Fruit fly (Drosophila melanogaster) whole organism, embryonic: Measurements from ENCODE around the gene mRRF2.

ENCODE experiments used
- Awh ChIP-seq: fragments of 200-800 bp; sonication (Bioruptor generic); IDR thresholded peaks from 2 replicates; pipeline ENCODE4, ENCODE4 v1.3.6; 2022; ENCODE audit warnings: missing biosample characterization, missing genetic modification characterization
- Bteb2 ChIP-seq: fragments of 200-800 bp; sonication (Bioruptor generic); optimal IDR thresholded peaks from 2 replicates; lab custom pipeline; 2016; ENCODE audit warnings: missing biosample characterization, missing genetic modification characterization
- CG10321 ChIP-seq: fragments of 200-800 bp; sonication (Bioruptor generic); IDR thresholded peaks from 2 replicates; pipeline ENCODE4 v1.3.6; 2022; ENCODE audit warnings: missing biosample characterization, missing genetic modification characterization
- CG10366 ChIP-seq: fragments of 200-800 bp; sonication (Bioruptor generic); IDR thresholded peaks from 2 replicates; pipeline ENCODE4 v1.3.6; 2022; ENCODE audit warnings: missing biosample characterization, missing genetic modification characterization
- CG10462 ChIP-seq: fragments of 200-800 bp; sonication (Bioruptor generic); optimal IDR thresholded peaks from 2 replicates; lab custom pipeline; 2016; ENCODE audit warnings: missing biosample characterization, missing genetic modification characterization
- CG10654 ChIP-seq: fragments of 200-800 bp; sonication (Bioruptor generic); optimal IDR thresholded peaks from 2 replicates; lab custom pipeline; 2016; ENCODE audit warnings: missing biosample characterization, missing genetic modification characterization
- CG10979 ChIP-seq: fragments of 200-800 bp; sonication (Bioruptor generic); optimal IDR thresholded peaks from 2 replicates; lab custom pipeline; 2018; ENCODE audit warnings: missing biosample characterization, mild to moderate bottlenecking, missing genetic modification characterization, moderate library complexity
- CG12071 ChIP-seq: fragments of 200-800 bp; sonication (Bioruptor generic); optimal IDR thresholded peaks from 3 replicates; lab custom pipeline; 2018; ENCODE audit warnings: missing biosample characterization, mild to moderate bottlenecking, missing genetic modification characterization
- CG12299 ChIP-seq: fragments of 200-800 bp; sonication (Bioruptor generic); optimal IDR thresholded peaks from 2 replicates; lab custom pipeline; 2018; ENCODE audit warnings: missing biosample characterization, mild to moderate bottlenecking, missing genetic modification characterization
- CG13424 ChIP-seq: fragments of 200-800 bp; sonication (Bioruptor generic); optimal IDR thresholded peaks from 2 replicates; lab custom pipeline; 2019; ENCODE audit warnings: missing biosample characterization, mild to moderate bottlenecking, missing genetic modification characterization, moderate library complexity
- CG1603 ChIP-seq: fragments of 200-800 bp; sonication (Bioruptor generic); optimal IDR thresholded peaks from 2 replicates; lab custom pipeline; 2019; ENCODE audit warnings: missing biosample characterization, mild to moderate bottlenecking, missing genetic modification characterization, moderate library complexity
- CG17612 ChIP-seq: fragments of 200-800 bp; sonication (Bioruptor generic); IDR thresholded peaks from 2 replicates; pipeline ENCODE4 v1.3.6; 2022; ENCODE audit warnings: missing biosample characterization, missing genetic modification characterization
- CG17829 ChIP-seq: fragments of 200-800 bp; optimal IDR thresholded peaks from 2 replicates; lab custom pipeline; 2019; ENCODE audit warnings: missing biosample characterization, mild to moderate bottlenecking, missing genetic modification characterization, moderate library complexity
- CG18476 ChIP-seq: fragments of 200-800 bp; sonication (Bioruptor generic); optimal IDR thresholded peaks from 2 replicates; lab custom pipeline; 2016; ENCODE audit warnings: missing biosample characterization, mild to moderate bottlenecking, missing genetic modification characterization
- CG18599 ChIP-seq: fragments of 200-800 bp; sonication (Bioruptor generic); optimal IDR thresholded peaks from 3 replicates; lab custom pipeline; 2017; ENCODE audit warnings: missing biosample characterization, missing genetic modification characterization, mild to moderate bottlenecking, moderate library complexity, missing genetic modification reagents
- CG2199 ChIP-seq: fragments of 200-800 bp; sonication (Bioruptor generic); IDR thresholded peaks from 3 replicates; pipeline ENCODE4 v1.3.6; 2022; ENCODE audit warnings: missing biosample characterization, missing genetic modification characterization
- CG2889 ChIP-seq: fragments of 200-800 bp; sonication (Bioruptor generic); IDR thresholded peaks from 3 replicates; pipeline ENCODE4 v1.3.6; 2022; ENCODE audit warnings: missing biosample characterization, missing genetic modification characterization
- CG33557 ChIP-seq: fragments of 200-800 bp; sonication (Bioruptor generic); optimal IDR thresholded peaks from 2 replicates; lab custom pipeline; 2019; ENCODE audit warnings: missing biosample characterization, mild to moderate bottlenecking, missing genetic modification characterization, moderate library complexity
- CG34224 ChIP-seq: fragments of 200-800 bp; sonication (Bioruptor generic); IDR thresholded peaks from 3 replicates; pipeline ENCODE4 v1.3.6; 2022; ENCODE audit warnings: missing biosample characterization, missing genetic modification characterization; ENCODE audit not compliant: partially characterized antibody
- CG3847 ChIP-seq: fragments of 200-800 bp; sonication (Bioruptor generic); IDR thresholded peaks from 2 replicates; pipeline ENCODE4 v1.3.6; 2022; ENCODE audit warnings: missing biosample characterization, missing genetic modification characterization
- CG4854 ChIP-seq: fragments of 200-800 bp; sonication (Bioruptor generic); optimal IDR thresholded peaks from 2 replicates; lab custom pipeline; 2016; ENCODE audit warnings: missing biosample characterization, missing genetic modification characterization, inconsistent platforms
- CG7556 ChIP-seq: fragments of 200-800 bp; sonication (Bioruptor generic); optimal IDR thresholded peaks from 2 replicates; lab custom pipeline; 2017; ENCODE audit warnings: missing biosample characterization, mild to moderate bottlenecking, missing genetic modification characterization
- CG8388 ChIP-seq: fragments of 200-800 bp; sonication (Bioruptor generic); optimal IDR thresholded peaks from 2 replicates; lab custom pipeline; 2019; ENCODE audit warnings: missing biosample characterization, mild to moderate bottlenecking, missing genetic modification characterization, moderate library complexity
- CG9797 ChIP-seq: fragments of 200-800 bp; sonication (Bioruptor generic); optimal IDR thresholded peaks from 3 replicates; lab custom pipeline; 2018; ENCODE audit warnings: missing biosample characterization, mild to moderate bottlenecking, missing genetic modification characterization
- CG9876 ChIP-seq: fragments of 200-800 bp; sonication (Bioruptor generic); optimal IDR thresholded peaks from 2 replicates; lab custom pipeline; 2016; ENCODE audit warnings: missing biosample characterization, missing genetic modification characterization
- CoRest ChIP-seq: fragments of 200-800 bp; sonication (Bioruptor generic); optimal IDR thresholded peaks from 3 replicates; lab custom pipeline; 2018; ENCODE audit warnings: missing biosample characterization, mild to moderate bottlenecking, missing genetic modification characterization, moderate library complexity
- D ChIP-seq, 2 experiments: fragments of 200-800 bp in 1 of 2; fragments of >200 bp in 1 of 2; sonication (Bioruptor generic) in 1 of 2; optimal IDR thresholded peaks; 2 replicates in 1 of 2; 3 replicates in 1 of 2; lab custom pipeline; 2017; ENCODE audit warnings: mild to moderate bottlenecking in 1 of 2, missing biosample characterization in 1 of 2, missing genetic modification characterization in 1 of 2, missing genetic modification reagents in 1 of 2
- D19A ChIP-seq: fragments of 200-800 bp; optimal IDR thresholded peaks from 3 replicates; lab custom pipeline; 2019; ENCODE audit warnings: missing biosample characterization, mild to moderate bottlenecking, missing genetic modification characterization, moderate library complexity
- E2f1 ChIP-seq: fragments of 200-800 bp; sonication (Bioruptor generic); IDR thresholded peaks from 2 replicates; pipeline ENCODE4 v1.3.6; 2022; ENCODE audit warnings: missing biosample characterization, missing genetic modification characterization
- ERR ChIP-seq: fragments of 200-800 bp; sonication (Bioruptor generic); optimal IDR thresholded peaks from 2 replicates; lab custom pipeline; 2016; ENCODE audit warnings: missing biosample characterization, missing genetic modification characterization
- HLH4C ChIP-seq: fragments of 200-800 bp; sonication (Bioruptor generic); IDR thresholded peaks from 3 replicates; pipeline ENCODE4 v1.3.6; 2022; ENCODE audit warnings: missing biosample characterization, missing genetic modification characterization; ENCODE audit not compliant: partially characterized antibody
- HLHmδ ChIP-seq: fragments of 200-800 bp; sonication (Bioruptor generic); optimal IDR thresholded peaks from 2 replicates; lab custom pipeline; 2018; ENCODE audit warnings: missing biosample characterization, mild to moderate bottlenecking, missing genetic modification characterization, moderate library complexity
- Hr3 ChIP-seq: fragments of 200-800 bp; sonication (Bioruptor generic); optimal IDR thresholded peaks from 3 replicates; lab custom pipeline; 2016; ENCODE audit warnings: missing biosample characterization, missing genetic modification characterization
- Med ChIP-seq: fragments of 200-800 bp; sonication (Bioruptor generic); peaks from one replicate; lab custom pipeline; 2016; ENCODE audit warnings: missing biosample characterization, missing genetic modification characterization, mild to moderate bottlenecking, inconsistent platforms, moderate library complexity
- NK7.1 ChIP-seq: fragments of 200-800 bp; sonication (Bioruptor generic); optimal IDR thresholded peaks from 3 replicates; lab custom pipeline; 2016; ENCODE audit warnings: missing biosample characterization, missing genetic modification characterization
- Taf1 ChIP-seq: fragments of 200-800 bp; sonication (Bioruptor generic); IDR thresholded peaks from 2 replicates; pipeline ENCODE4 v1.3.6; 2022; ENCODE audit warnings: missing biosample characterization, missing genetic modification characterization
- crc ChIP-seq: fragments of 200-800 bp; sonication (Bioruptor generic); optimal IDR thresholded peaks from 2 replicates; lab custom pipeline; 2016; ENCODE audit warnings: missing biosample characterization, missing genetic modification characterization
- dan ChIP-seq: fragments of 200-800 bp; sonication (Bioruptor generic); IDR thresholded peaks from 2 replicates; pipeline ENCODE4 v1.3.6; 2022; ENCODE audit warnings: missing biosample characterization, missing genetic modification characterization
- dpn ChIP-seq, 2 experiments: fragments of 200-800 bp; sonication (Bioruptor generic); optimal IDR thresholded peaks; 3 replicates each; lab custom pipeline; 2016; ENCODE audit warnings: missing biosample characterization in 2 of 2, missing genetic modification characterization in 2 of 2
- gt ChIP-seq: fragments of 200-800 bp; sonication (Bioruptor generic); IDR thresholded peaks from 2 replicates; pipeline ENCODE4 v1.3.6; 2022; ENCODE audit warnings: missing biosample characterization, missing genetic modification characterization
- kah ChIP-seq: fragments of 200-800 bp; sonication (Bioruptor generic); optimal IDR thresholded peaks from 2 replicates; lab custom pipeline; 2018; ENCODE audit warnings: missing biosample characterization, mild to moderate bottlenecking, missing genetic modification characterization
- lmd ChIP-seq: fragments of 200-800 bp; sonication (Bioruptor generic); IDR thresholded peaks from 2 replicates; pipeline ENCODE4 v1.3.6; 2022; ENCODE audit warnings: missing biosample characterization, missing genetic modification characterization
- org-1 ChIP-seq: fragments of 200-800 bp; sonication (Bioruptor generic); optimal IDR thresholded peaks from 2 replicates; lab custom pipeline; 2017; ENCODE audit warnings: missing biosample characterization, missing genetic modification characterization
- sens ChIP-seq: fragments of 200-800 bp; sonication (Bioruptor generic); peaks from one replicate; lab custom pipeline; 2016; ENCODE audit warnings: missing biosample characterization, missing genetic modification characterization
- sens-2 ChIP-seq: fragments of 200-800 bp; sonication (Bioruptor generic); IDR thresholded peaks from 2 replicates; pipeline ENCODE4 v1.3.6; 2022; ENCODE audit warnings: missing biosample characterization, missing genetic modification characterization
- tll ChIP-seq, 2 experiments: fragments of 200-800 bp in 1 of 2; fragments of >200 bp in 1 of 2; sonication (Bioruptor generic) in 1 of 2; optimal IDR thresholded peaks; 2 replicates each; lab custom pipeline; 2017 to 2019; ENCODE audit warnings: missing biosample characterization in 2 of 2, missing genetic modification characterization in 2 of 2, mild to moderate bottlenecking in 1 of 2, moderate library complexity in 1 of 2
- tx ChIP-seq: fragments of 200-800 bp; sonication (Bioruptor generic); optimal IDR thresholded peaks from 2 replicates; lab custom pipeline; 2016; ENCODE audit warnings: missing biosample characterization, missing genetic modification characterization
- vfl ChIP-seq: fragments of 200-800 bp; sonication (Bioruptor generic); optimal IDR thresholded peaks from 2 replicates; lab custom pipeline; 2016; ENCODE audit warnings: missing biosample characterization, missing genetic modification characterization
- wdn ChIP-seq: fragments of 200-800 bp; sonication (Bioruptor generic); IDR thresholded peaks from 2 replicates; pipeline ENCODE4 v1.3.6; 2022; ENCODE audit warnings: missing biosample characterization, missing genetic modification characterization
- z ChIP-seq: fragments of 200-800 bp; sonication (Bioruptor generic); IDR thresholded peaks from 3 replicates; pipeline ENCODE4 v1.3.6; 2022; ENCODE audit warnings: missing biosample characterization, missing genetic modification characterization

Gene mRRF2

dm6 chr3R:22624737-22625136, 11.3 kb downstream of the mRRF2 start (continued):
- TF ChIP-seq CG10321 (GFP tag; lab: Robert Waterston, UW) = 0 out of 2 replicates have a peak, but pooled peaks have one; percentile 17
- TF ChIP-seq crc (GFP tag; lab: Kevin White, UChicago) = peak; percentile 34
- peak; percentile 97 for TF ChIP-seq sens (GFP tag; lab: Kevin White, UChicago)
- no peak for TF ChIP-seq dan
- TF ChIP-seq sens-2 = peak; percentile 75
- TF ChIP-seq CG17829 (tag; lab: Kevin White, UChicago) = peak; percentile 68
- TF ChIP-seq tx (GFP tag; lab: Kevin White, UChicago) = peak; percentile 6
- no peak for TF ChIP-seq Bteb2 (GFP tag; lab: Kevin White, UChicago)
- peak; percentile 67 for TF ChIP-seq CG10366 (GFP tag; lab: Robert Waterston, UW)
- no peak for TF ChIP-seq Taf1
- TF ChIP-seq D (optimal IDR thresholded peaks at IDR 0.05; lab: Kevin White, UChicago) = no peak
- TF ChIP-seq D (GFP tag; optimal IDR thresholded peaks at IDR 0.05; lab: Kevin White, UChicago) = peak; percentile 49
- no peak for TF ChIP-seq vfl (GFP tag; lab: Kevin White, UChicago)
- TF ChIP-seq org-1 (GFP tag; lab: Kevin White, UChicago) = peak; percentile 10
- TF ChIP-seq Med (GFP tag; lab: Kevin White, UChicago) = peak; percentile 91
- peak; percentile 33 for TF ChIP-seq E2f1 (GFP tag; lab: Robert Waterston, UW)
- TF ChIP-seq Hr3 = peak; percentile 56
- TF ChIP-seq CG3847 (GFP tag; lab: Robert Waterston, UW) = peak; percentile 42; the same call in 1 of the 2 replicates
- 0 out of 2 replicates have a peak, but pooled peaks have one; percentile 11 for TF ChIP-seq gt (GFP tag; lab: Robert Waterston, UW)
- TF ChIP-seq CoRest (tag; lab: Kevin White, UChicago) = peak; percentile 55
- TF ChIP-seq CG9797 = no peak
- no peak for TF ChIP-seq CG12299 (tag; lab: Kevin White, UChicago)
- TF ChIP-seq dpn (GFP tag; optimal IDR thresholded peaks at IDR 0.05; lab: Kevin White, UChicago) = peak; percentile 56 to 59
- TF ChIP-seq Awh = peak; percentile 56; the same call in 1 of the 2 replicates
- TF ChIP-seq CG1603 (tag; lab: Kevin White, UChicago) = peak; percentile 82
- peak; percentile 46 for TF ChIP-seq NK7.1
- TF ChIP-seq kah = peak; percentile 17
- peak; percentile 47 for TF ChIP-seq ERR
- no peak for TF ChIP-seq z (GFP tag; lab: Robert Waterston, UW)
- TF ChIP-seq D19A = no peak
- peak; percentile 3 for TF ChIP-seq CG18476 (GFP tag; lab: Kevin White, UChicago)
- TF ChIP-seq CG2889 (GFP tag; lab: Robert Waterston, UW) = peak; percentile 52; the same call in 1 of the 3 replicates
- peak; percentile 62 for TF ChIP-seq CG12071 (GFP tag; lab: Kevin White, UChicago)
- TF ChIP-seq CG10654 = peak; percentile 54
- TF ChIP-seq HLHmδ (GFP tag; lab: Kevin White, UChicago) = no peak
- TF ChIP-seq CG33557 (GFP tag; lab: Kevin White, UChicago) = no peak
- TF ChIP-seq tll (GFP tag; optimal IDR thresholded peaks at IDR 0.05; lab: Kevin White, UChicago) = no peak
- no peak for TF ChIP-seq CG34224 (GFP tag; lab: Robert Waterston, UW)
- peak; percentile 5 for TF ChIP-seq CG9876
- peak; percentile 54 for TF ChIP-seq CG7556
- peak; percentile 66 for TF ChIP-seq CG10979 (tag; lab: Kevin White, UChicago)
- peak; percentile 59 for TF ChIP-seq CG18599
- 0 out of 2 replicates have a peak, but pooled peaks have one; percentile 41 for TF ChIP-seq wdn (GFP tag; lab: Robert Waterston, UW)
- no peak for TF ChIP-seq CG10462 (GFP tag; lab: Kevin White, UChicago)
- peak; percentile 16 for TF ChIP-seq CG4854 (GFP tag; lab: Kevin White, UChicago)
- peak; percentile 68 for TF ChIP-seq CG8388 (GFP tag; lab: Kevin White, UChicago)
- peak; percentile 58 for TF ChIP-seq CG13424 (tag; lab: Kevin White, UChicago)
- TF ChIP-seq CG2199 (GFP tag; lab: Robert Waterston, UW) = no peak; the same call in 2 of the 3 replicates
- peak; percentile 79 for TF ChIP-seq lmd (GFP tag; lab: Robert Waterston, UW)
- no peak for TF ChIP-seq CG17612 (GFP tag; lab: Robert Waterston, UW)
- TF ChIP-seq HLH4C (GFP tag; lab: Robert Waterston, UW) = no peak
